Worm (Caenorhabditis elegans): Measurements from ENCODE around the gene ZC404.16.

Gene ZC404.16

DNA sequence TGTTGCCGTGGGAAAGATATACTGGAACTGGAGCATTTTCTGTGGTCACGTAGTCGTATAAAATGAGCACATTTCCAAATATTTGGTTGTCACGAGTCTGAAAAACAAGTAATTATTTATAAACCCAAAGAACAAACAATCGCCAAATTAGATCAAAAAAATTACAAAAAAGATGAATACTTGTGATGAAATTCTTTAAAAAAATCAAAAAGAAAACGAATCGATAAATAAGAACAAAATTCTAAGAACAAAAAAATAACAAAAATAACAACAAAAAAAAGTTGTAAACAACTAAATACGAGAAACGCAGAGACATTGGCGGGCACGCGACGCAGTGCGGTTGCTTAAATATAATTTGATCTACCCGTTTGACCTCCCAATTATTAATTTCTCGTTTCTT is at the start of gene ZC404.16:
Gene ZC404.16, minus strand, starts transcription at position 101 of the 400 bp plus-strand sequence.
- TF ChIP-seq pqm-1 (tag; optimal IDR thresholded peaks at IDR 0.05) (no peak), lin-29 (GFP tag; IDR thresholded peaks at IDR 0.05) (no peak), ceh-82 (tag; optimal IDR thresholded peaks at IDR 0.05) (no peak), snpc-1.2 (GFP tag; IDR thresholded peaks at IDR 0.05) (no peak), hif-1 (tag; optimal IDR thresholded peaks at IDR 0.05) (no peak), pha-4 (GFP tag; IDR thresholded peaks at IDR 0.05) (no peak), pha-4 (tag; optimal IDR thresholded peaks at IDR 0.05) (no peak), daf-19 (GFP tag; conservative IDR thresholded peaks at IDR 0.05) (no peak), nhr-76 (tag; optimal IDR thresholded peaks at IDR 0.05) (no peak), D1046.2 (GFP tag; IDR thresholded peaks at IDR 0.05) (no peak), nhr-10 (tag; optimal IDR thresholded peaks at IDR 0.05) (no peak)

DNA sequence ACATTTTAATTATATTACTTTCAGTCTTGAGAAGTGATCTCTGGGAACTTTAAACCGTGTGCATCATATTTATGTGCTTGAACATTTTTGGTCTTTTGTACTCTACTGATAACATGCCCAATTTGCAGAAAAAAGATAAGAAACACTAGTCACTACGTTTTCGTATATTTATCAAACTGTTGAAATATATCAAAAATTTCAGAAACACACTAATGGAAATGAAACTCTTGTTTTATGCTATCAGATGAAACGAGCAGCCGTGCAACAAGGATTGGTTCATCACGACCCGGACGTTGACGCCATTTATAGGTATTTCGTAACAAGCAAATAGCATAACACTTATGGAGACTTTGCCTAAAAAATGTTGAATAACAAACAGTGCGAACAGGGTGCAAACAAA is 49.8 kb upstream of the ZC404.16 start:
- TF ChIP-seq nhr-77 (tag; optimal IDR thresholded peaks at IDR 0.05) (peak; percentile 58), T20F7.1 (GFP tag; optimal IDR thresholded peaks at IDR 0.05) (peak; percentile 4), F26F4.8 (GFP tag; conservative IDR thresholded peaks at IDR 0.05) (no peak), mxl-2 (GFP tag; conservative IDR thresholded peaks at IDR 0.05) (no peak), zip-2 (tag; optimal IDR thresholded peaks at IDR 0.05) (no peak), nhr-6 (tag; optimal IDR thresholded peaks at IDR 0.05) (no peak), unc-62 (GFP tag; optimal IDR thresholded peaks at IDR 0.05 in 1 of 2) (peak in 1 of 2 experiments; percentile 81), unc-62 (tag; optimal IDR thresholded peaks at IDR 0.05) (no peak), hmg-1.1 (GFP tag; IDR thresholded peaks at IDR 0.05) (no peak), F37D6.2 (tag; optimal IDR thresholded peaks at IDR 0.05) (no peak), set-16 (GFP tag; IDR thresholded peaks at IDR 0.05) (no peak), F10B5.3 (tag; optimal IDR thresholded peaks at IDR 0.05) (no peak), nhr-25 (tag; optimal IDR thresholded peaks at IDR 0.05; ENCODE audit: borderline replicate concordance, insufficient read depth) (no peak), Y48G9A.11 (GFP tag; IDR thresholded peaks at IDR 0.05) (no peak), nhr-102 (tag; optimal IDR thresholded peaks at IDR 0.05) (no peak), daf-8 (GFP tag; IDR thresholded peaks at IDR 0.05) (no peak), nhr-28 (tag; optimal IDR thresholded peaks at IDR 0.05) (peak; percentile 87), lsy-2 (tag; optimal IDR thresholded peaks at IDR 0.05) (no peak), saeg-2 (GFP tag; IDR thresholded peaks at IDR 0.05) (no peak), dmd-6 (GFP tag; IDR thresholded peaks at IDR 0.05) (peak; percentile 93), pqm-1 (tag; optimal IDR thresholded peaks at IDR 0.05) (peak; percentile 93), cey-2 (tag; optimal IDR thresholded peaks at IDR 0.05; ENCODE audit: borderline replicate concordance, insufficient read depth) (no peak)

DNA sequence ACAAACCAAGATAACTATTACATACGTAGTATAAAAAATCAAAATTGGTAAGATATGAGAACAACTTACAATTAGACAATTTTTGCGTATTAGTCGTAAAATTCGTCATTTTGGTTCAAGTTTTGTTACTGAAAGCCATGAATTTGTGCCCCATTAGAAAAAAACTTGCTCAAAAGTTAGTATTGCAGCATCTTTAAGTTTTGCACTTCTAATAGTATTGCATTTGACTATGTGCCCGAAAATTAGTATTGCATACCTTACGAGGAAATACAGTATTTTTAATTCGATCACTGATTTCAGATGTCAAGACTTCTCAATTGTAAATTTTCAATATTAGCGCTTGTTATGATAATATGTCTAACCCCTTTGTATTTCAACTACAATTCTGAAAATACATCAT is 47.9 kb upstream of the ZC404.16 start, which contains the start of gene T15B7.8:
Gene T15B7.8, plus strand, starts transcription at position 301 of the 400 bp plus-strand sequence.
- TF ChIP-seq lim-7 (GFP tag; IDR thresholded peaks at IDR 0.05) = no peak
- TF ChIP-seq daf-12 (tag; optimal IDR thresholded peaks at IDR 0.05) = no peak
- no peak for TF ChIP-seq zip-2 (tag; optimal IDR thresholded peaks at IDR 0.05)
- TF ChIP-seq mxl-2 (GFP tag; conservative IDR thresholded peaks at IDR 0.05) = no peak
- no peak for TF ChIP-seq ceh-82 (tag; optimal IDR thresholded peaks at IDR 0.05)
- no peak for TF ChIP-seq egl-27 (tag; optimal IDR thresholded peaks at IDR 0.05)
- TF ChIP-seq nhr-48 (tag; optimal IDR thresholded peaks at IDR 0.05) = no peak
- TF ChIP-seq dpl-1 (GFP tag; optimal IDR thresholded peaks at IDR 0.05) = no peak
- TF ChIP-seq unc-130 (GFP tag; optimal IDR thresholded peaks at IDR 0.05) = no peak
- TF ChIP-seq madf-5 (GFP tag; IDR thresholded peaks at IDR 0.05) = no peak
- no peak for TF ChIP-seq duxl-1 (tag; optimal IDR thresholded peaks at IDR 0.05; ENCODE audit: poor library complexity)
- no peak for TF ChIP-seq snpc-4 (tag; optimal IDR thresholded peaks at IDR 0.05)

Data from whole organism, L4 larva.